Worm (Caenorhabditis elegans) whole organism, L2 larva: ENCODE data around the gene ZK185.3.

Source experiments
- C34F6.9 ChIP-seq: fragments of 150-350 bp; optimal IDR thresholded peaks from 2 replicates; lab custom pipeline; 2014; ENCODE audit warnings: missing biosample characterization, missing genetic modification characterization
- F13H6.1 ChIP-seq: sonication (generic microtip); optimal IDR thresholded peaks from 2 replicates; lab custom pipeline; 2016; ENCODE audit warnings: missing genetic modification characterization, missing compliant biosample characterization
- R02D3.7 ChIP-seq: fragments of 150-350 bp; optimal IDR thresholded peaks from 2 replicates; lab custom pipeline; 2014; ENCODE audit warnings: missing biosample characterization, missing genetic modification characterization
- Y55F3AM.14 ChIP-seq: fragments of 200-800 bp; sonication (Bioruptor generic); optimal IDR thresholded peaks from 2 replicates; lab custom pipeline; 2018; ENCODE audit warnings: mild to moderate bottlenecking, missing genetic modification characterization, missing compliant biosample characterization
- ZK546.5 ChIP-seq: sonication (generic microtip); optimal IDR thresholded peaks from 2 replicates; lab custom pipeline; 2017; ENCODE audit warnings: missing biosample characterization, missing genetic modification characterization
- aly-2 ChIP-seq: fragments of 150-350 bp; optimal IDR thresholded peaks from 2 replicates; lab custom pipeline; 2014; ENCODE audit warnings: missing biosample characterization, missing genetic modification characterization
- ama-1 ChIP-seq: fragments of 150-350 bp; optimal IDR thresholded peaks from 2 replicates; lab custom pipeline; 2018; ENCODE audit warnings: inconsistent platforms
- blmp-1 ChIP-seq: sonication (generic microtip); optimal IDR thresholded peaks from 2 replicates; lab custom pipeline; 2017; ENCODE audit warnings: missing genetic modification characterization, mild to moderate bottlenecking, missing compliant biosample characterization, antibody characterized with exemption, moderate library complexity; ENCODE audit not compliant: insufficient read depth
- ceh-16 ChIP-seq: fragments of 150-350 bp; optimal IDR thresholded peaks from 2 replicates; lab custom pipeline; 2014; ENCODE audit warnings: missing biosample characterization, missing genetic modification characterization
- crh-2 ChIP-seq: sonication (generic microtip); optimal IDR thresholded peaks from 2 replicates; lab custom pipeline; 2017; ENCODE audit warnings: missing biosample characterization, missing genetic modification characterization
- dmd-4 ChIP-seq: sonication (generic microtip); optimal IDR thresholded peaks from 2 replicates; lab custom pipeline; 2017; ENCODE audit warnings: missing biosample characterization, missing genetic modification characterization
- egl-27 ChIP-seq: sonication (generic microtip); optimal IDR thresholded peaks from 3 replicates; lab custom pipeline; 2017; ENCODE audit warnings: missing biosample characterization, missing genetic modification reagents, missing genetic modification characterization
- elt-1 ChIP-seq: fragments of 150-350 bp; optimal IDR thresholded peaks from 2 replicates; lab custom pipeline; 2014; ENCODE audit warnings: missing biosample characterization, missing genetic modification characterization
- fos-1 ChIP-seq: fragments of 150-350 bp; optimal IDR thresholded peaks from 2 replicates; lab custom pipeline; 2014; ENCODE audit warnings: missing biosample characterization, missing genetic modification characterization
- lin-39 ChIP-seq: fragments of 150-350 bp; optimal IDR thresholded peaks from 2 replicates; lab custom pipeline; 2014; ENCODE audit warnings: missing biosample characterization, missing genetic modification reagents, missing genetic modification characterization
- lsy-2 ChIP-seq, 2 experiments: fragments of 150-350 bp in 1 of 2; sonication (generic microtip) in 1 of 2; optimal IDR thresholded peaks; 2 replicates each; lab custom pipeline; 2014 to 2017; ENCODE audit warnings: missing biosample characterization in 2 of 2, missing genetic modification characterization in 2 of 2
- mab-5 ChIP-seq: fragments of 150-350 bp; optimal IDR thresholded peaks from 2 replicates; lab custom pipeline; 2014; ENCODE audit warnings: missing biosample characterization, missing genetic modification characterization
- mbf-1 ChIP-seq: sonication (generic microtip); optimal IDR thresholded peaks from 2 replicates; lab custom pipeline; 2017; ENCODE audit warnings: missing biosample characterization, missing genetic modification characterization
- mdl-1 ChIP-seq, 2 experiments: fragments of 150-350 bp in 1 of 2; sonication (generic microtip) in 1 of 2; optimal IDR thresholded peaks; 2 replicates each; lab custom pipeline; 2017; ENCODE audit warnings: missing biosample characterization in 2 of 2, missing genetic modification characterization in 2 of 2
- nhr-10 ChIP-seq: sonication (generic microtip); optimal IDR thresholded peaks from 2 replicates; lab custom pipeline; 2017; ENCODE audit warnings: missing biosample characterization, missing genetic modification characterization
- nhr-12 ChIP-seq: fragments of 150-350 bp; optimal IDR thresholded peaks from 2 replicates; lab custom pipeline; 2014; ENCODE audit warnings: missing biosample characterization, missing genetic modification characterization
- nhr-129 ChIP-seq: fragments of 150-350 bp; optimal IDR thresholded peaks from 2 replicates; lab custom pipeline; 2014; ENCODE audit warnings: missing biosample characterization, missing genetic modification characterization
- nhr-21 ChIP-seq: fragments of 150-350 bp; optimal IDR thresholded peaks from 2 replicates; lab custom pipeline; 2014; ENCODE audit warnings: missing biosample characterization, missing genetic modification characterization
- nhr-23 ChIP-seq: fragments of 150-350 bp; optimal IDR thresholded peaks from 2 replicates; lab custom pipeline; 2014; ENCODE audit warnings: missing biosample characterization, missing genetic modification reagents, missing genetic modification characterization
- nhr-25 ChIP-seq: fragments of 150-350 bp; sonication (generic microtip); optimal IDR thresholded peaks from 3 replicates; lab custom pipeline; 2014; ENCODE audit warnings: missing biosample characterization, missing genetic modification characterization
- nhr-77 ChIP-seq: fragments of 150-350 bp; optimal IDR thresholded peaks from 2 replicates; lab custom pipeline; 2014; ENCODE audit warnings: missing biosample characterization, missing genetic modification characterization
- peb-1 ChIP-seq: fragments of 150-350 bp; optimal IDR thresholded peaks from 2 replicates; lab custom pipeline; 2014; ENCODE audit warnings: missing biosample characterization, missing genetic modification characterization
- sem-4 ChIP-seq: fragments of 150-350 bp; optimal IDR thresholded peaks from 2 replicates; lab custom pipeline; 2014; ENCODE audit warnings: missing biosample characterization, missing genetic modification reagents, missing genetic modification characterization
- sma-3 ChIP-seq: sonication (generic microtip); optimal IDR thresholded peaks from 2 replicates; lab custom pipeline; 2016; ENCODE audit warnings: missing genetic modification reagents, missing genetic modification characterization, missing compliant biosample characterization
- zag-1 ChIP-seq: fragments of 150-350 bp; optimal IDR thresholded peaks from 2 replicates; lab custom pipeline; 2014; ENCODE audit warnings: missing biosample characterization, missing genetic modification characterization
- ztf-11 ChIP-seq: sonication (generic microtip); optimal IDR thresholded peaks from 2 replicates; lab custom pipeline; 2017; ENCODE audit warnings: missing biosample characterization, missing genetic modification characterization
- ztf-4 ChIP-seq: fragments of 150-350 bp; optimal IDR thresholded peaks from 2 replicates; lab custom pipeline; 2014; ENCODE audit warnings: missing biosample characterization, missing genetic modification characterization

ZK185.3 gene

DNA sequence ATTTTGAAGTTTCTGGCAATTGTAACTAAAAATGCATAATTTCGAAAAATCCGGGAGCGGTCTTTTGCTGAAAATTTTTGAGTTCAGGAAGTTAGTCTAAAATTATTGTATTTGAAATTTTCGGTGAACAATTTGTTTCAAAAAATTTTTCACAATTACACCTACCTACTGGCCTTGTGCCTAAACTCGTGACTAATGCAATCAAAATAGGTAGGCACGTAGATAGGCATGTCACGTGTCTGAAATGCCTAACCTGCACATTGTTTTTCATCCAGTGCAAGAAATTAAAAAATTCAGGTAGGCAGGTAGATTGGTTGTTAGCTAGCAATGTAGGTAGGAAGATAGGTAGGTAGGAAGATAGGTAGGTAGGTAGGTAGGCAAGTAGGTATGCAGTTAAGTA, 26.9 kb upstream of the ZK185.3 start:
- TF ChIP-seq nhr-77 (tag; lab: Kevin White, UChicago) (no peak), peb-1 (tag; lab: Kevin White, UChicago) (no peak), aly-2 (tag; lab: Kevin White, UChicago) (no peak), blmp-1 (tag; lab: Kevin White, UChicago) (no peak), ZK546.5 (tag; lab: Kevin White, UChicago) (no peak), ztf-11 (tag; lab: Kevin White, UChicago) (no peak), sma-3 (GFP tag; lab: Kevin White, UChicago) (no peak), egl-27 (tag; lab: Kevin White, UChicago) (no peak), elt-1 (no peak), nhr-129 (tag; lab: Kevin White, UChicago) (no peak), mbf-1 (tag; lab: Kevin White, UChicago) (no peak), mdl-1 (tag; optimal IDR thresholded peaks at IDR 0.05; lab: Kevin White, UChicago) (no peak), nhr-21 (tag; lab: Kevin White, UChicago) (no peak), F13H6.1 (tag; lab: Kevin White, UChicago) (no peak), nhr-10 (tag; lab: Kevin White, UChicago) (no peak)

DNA sequence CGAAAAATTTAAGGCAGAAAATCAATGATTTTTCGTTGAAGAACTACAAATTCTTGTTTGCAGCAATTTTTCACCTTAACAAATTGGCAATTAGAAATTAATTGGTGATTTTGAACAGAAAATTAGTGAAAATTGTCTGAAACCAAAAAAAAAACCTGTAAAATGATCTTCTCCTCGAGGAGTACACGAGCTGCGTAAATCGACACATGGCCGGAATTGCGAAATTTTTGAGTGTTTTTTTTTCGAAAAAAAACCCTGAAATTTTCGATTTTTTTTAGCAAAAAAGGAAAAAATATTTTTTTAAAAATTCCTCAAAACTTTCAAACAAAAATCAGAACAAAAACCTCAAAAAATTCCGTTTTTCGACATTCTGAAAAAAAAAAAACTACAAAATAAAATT, 21.3 kb upstream of the ZK185.3 start:
- no peak for TF ChIP-seq ceh-16 (tag; lab: Kevin White, UChicago)
- TF ChIP-seq mdl-1 (tag; optimal IDR thresholded peaks at IDR 0.05; lab: Kevin White, UChicago): no peak
- no peak for TF ChIP-seq ztf-4
- TF ChIP-seq C34F6.9 (tag; lab: Kevin White, UChicago): no peak
- TF ChIP-seq ztf-11 (tag; lab: Kevin White, UChicago): no peak
- TF ChIP-seq zag-1 (tag; lab: Kevin White, UChicago): no peak
- no peak for TF ChIP-seq nhr-21 (tag; lab: Kevin White, UChicago)
- no peak for TF ChIP-seq peb-1 (tag; lab: Kevin White, UChicago)
- no peak for TF ChIP-seq sem-4
- no peak for TF ChIP-seq ZK546.5 (tag; lab: Kevin White, UChicago)
- no peak for TF ChIP-seq lin-39 (tag; lab: Kevin White, UChicago)
- TF ChIP-seq ama-1: no peak
- TF ChIP-seq, all 48 proteins: peak for 0

DNA sequence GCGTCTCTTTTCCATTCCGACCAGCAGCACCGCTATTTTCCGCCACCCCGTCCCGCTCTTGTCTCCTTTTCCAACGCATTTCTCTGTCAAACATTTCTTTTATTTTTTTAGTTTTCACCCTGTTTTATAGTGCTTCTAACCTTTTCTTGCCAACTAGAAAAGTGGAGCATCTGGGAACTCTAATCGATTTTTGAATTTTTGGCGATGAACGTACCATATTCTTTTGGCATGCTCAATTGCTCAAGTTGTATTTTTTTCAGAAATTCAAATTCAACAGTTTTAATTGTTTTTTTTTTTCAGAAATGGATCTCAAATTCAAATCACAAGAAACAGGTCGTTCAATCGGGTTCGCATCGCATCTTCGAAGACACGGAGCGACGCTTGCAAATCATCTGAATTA, 18.0 kb upstream of the ZK185.3 start, which contains the start of gene ZK185.1:
Gene ZK185.1 (plus strand): TSS at position 301 of the 400 bp plus-strand sequence.
- no peak for TF ChIP-seq ceh-16 (tag; lab: Kevin White, UChicago)
- TF ChIP-seq blmp-1 (tag; lab: Kevin White, UChicago): no peak
- TF ChIP-seq mab-5 (tag; lab: Kevin White, UChicago): no peak
- no peak for TF ChIP-seq sma-3 (GFP tag; lab: Kevin White, UChicago)
- TF ChIP-seq nhr-12 (tag; lab: Kevin White, UChicago): no peak
- no peak for TF ChIP-seq nhr-10 (tag; lab: Kevin White, UChicago)

DNA sequence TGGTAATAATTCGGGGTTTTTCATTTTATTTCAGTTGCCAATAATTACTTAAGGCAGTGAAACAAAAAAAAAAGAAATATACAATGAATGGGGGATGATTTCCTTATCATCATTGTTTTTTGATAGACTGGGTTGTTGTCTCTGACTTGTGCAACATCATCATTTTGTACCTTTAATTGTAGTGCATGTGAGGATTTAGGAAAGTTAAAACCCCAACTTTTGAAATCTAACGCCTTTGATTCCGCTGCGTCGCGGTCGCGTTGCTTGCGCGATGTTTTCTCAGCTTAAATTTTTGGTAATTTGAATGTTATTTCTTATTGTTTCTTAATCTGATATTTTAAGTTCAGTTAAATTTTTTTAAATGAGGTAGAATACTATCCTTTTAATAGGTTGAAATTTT, 15.6 kb upstream of the ZK185.3 start, which contains the start of gene ZK185.5:
Gene ZK185.5 (minus strand): TSS at position 101 of the 400 bp plus-strand sequence.
- TF ChIP-seq nhr-25 (tag; lab: Kevin White, UChicago) (no peak), egl-27 (tag; lab: Kevin White, UChicago) (no peak), lin-39 (tag; lab: Kevin White, UChicago) (no peak), lsy-2 (tag; optimal IDR thresholded peaks at IDR 0.05; lab: Kevin White, UChicago) (no peak), nhr-23 (tag; lab: Kevin White, UChicago) (no peak), mdl-1 (tag; optimal IDR thresholded peaks at IDR 0.05; lab: Kevin White, UChicago) (no peak), sma-3 (GFP tag; lab: Kevin White, UChicago) (no peak), elt-1 (no peak), R02D3.7 (tag; lab: Kevin White, UChicago) (no peak), dmd-4 (no peak), nhr-12 (tag; lab: Kevin White, UChicago) (no peak), ZK546.5 (tag; lab: Kevin White, UChicago) (no peak), Y55F3AM.14 (GFP tag; lab: Kevin White, UChicago) (no peak), nhr-10 (tag; lab: Kevin White, UChicago) (no peak)

DNA sequence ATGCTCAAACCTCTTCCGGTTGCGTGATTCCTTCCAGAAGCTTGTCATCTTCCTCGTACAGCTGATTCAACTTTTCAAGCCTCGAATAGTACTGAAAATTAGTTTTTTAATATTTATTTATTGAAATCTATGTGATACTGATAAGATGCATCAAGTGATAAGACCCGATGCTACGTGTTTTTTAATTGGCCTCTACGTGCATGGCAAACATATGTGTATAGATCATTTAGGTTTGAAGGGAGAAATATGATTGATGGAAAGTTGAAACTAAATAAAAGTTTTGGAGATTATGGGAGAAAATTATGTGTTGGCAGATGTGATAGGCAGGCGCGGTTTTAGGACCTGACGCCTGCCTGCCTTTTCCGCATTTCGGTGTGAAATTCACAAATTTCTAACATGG, 14.0 kb upstream of the ZK185.3 start:
- TF ChIP-seq aly-2 (tag; lab: Kevin White, UChicago) (no peak), crh-2 (tag; lab: Kevin White, UChicago) (peak; percentile 56), mbf-1 (tag; lab: Kevin White, UChicago) (no peak), ceh-16 (tag; lab: Kevin White, UChicago) (no peak), fos-1 (tag; lab: Kevin White, UChicago) (peak; percentile 45)
